Worm (Caenorhabditis elegans): Measurements from ENCODE around the gene B0035.22.

Gene B0035.22

ce11 chrIV:11314885-11315284 is at the start of gene B0035.22, which contains the start of the genes B0035.3 and pfd-4 (continued):
- TF ChIP-seq irx-1 (tag; optimal IDR thresholded peaks at IDR 0.05), result peak; percentile 83
- TF ChIP-seq nhr-11 (tag; optimal IDR thresholded peaks at IDR 0.05), result no peak
- TF ChIP-seq nhr-20 (tag; optimal IDR thresholded peaks at IDR 0.05), result peak; percentile 70
- peak; percentile 35 to 50 for TF ChIP-seq lin-35 (GFP tag; optimal IDR thresholded peaks at IDR 0.05)
- peak; percentile 82 for TF ChIP-seq nhr-71 (tag; optimal IDR thresholded peaks at IDR 0.05)
- peak; percentile 45 for TF ChIP-seq unc-130 (tag; optimal IDR thresholded peaks at IDR 0.05)
- no peak for TF ChIP-seq nhr-12 (tag; optimal IDR thresholded peaks at IDR 0.05)
- TF ChIP-seq fkh-8 (tag; optimal IDR thresholded peaks at IDR 0.05), result peak; percentile 39
- no peak for TF ChIP-seq mab-9 (GFP tag; IDR thresholded peaks at IDR 0.05)
- TF ChIP-seq nhr-76 (tag; optimal IDR thresholded peaks at IDR 0.05), result no peak
- peak; percentile 74 for TF ChIP-seq lin-14 (GFP tag; optimal IDR thresholded peaks at IDR 0.05)
- no peak for TF ChIP-seq elt-2 (tag; optimal IDR thresholded peaks at IDR 0.05)
- TF ChIP-seq egl-27 (tag; optimal IDR thresholded peaks at IDR 0.05), result no peak
- peak; percentile 67 for TF ChIP-seq sox-4 (tag; optimal IDR thresholded peaks at IDR 0.05)
- TF ChIP-seq snpc-4 (tag; optimal IDR thresholded peaks at IDR 0.05), result peak; percentile 44
- peak; percentile 66 for TF ChIP-seq mep-1 (tag; optimal IDR thresholded peaks at IDR 0.05)
- TF ChIP-seq unc-62 (GFP tag; optimal IDR thresholded peaks at IDR 0.05), result no peak
- TF ChIP-seq sptf-1 (tag; optimal IDR thresholded peaks at IDR 0.05), result no peak
- no peak for TF ChIP-seq unc-98 (GFP tag; IDR thresholded peaks at IDR 0.05)
- peak; percentile 14 to 60 for TF ChIP-seq efl-1 (optimal IDR thresholded peaks at IDR 0.05)
- peak; percentile 45 to 73 for TF ChIP-seq efl-1 (GFP tag; optimal IDR thresholded peaks at IDR 0.05 in 1 of 2)
- TF ChIP-seq dsc-1 (tag; optimal IDR thresholded peaks at IDR 0.05), result peak; percentile 80
- TF ChIP-seq blmp-1 (tag; optimal IDR thresholded peaks at IDR 0.05), result peak; percentile 39
- peak; percentile 73 for TF ChIP-seq pax-3 (tag; optimal IDR thresholded peaks at IDR 0.05)
- TF ChIP-seq vab-15 (tag; optimal IDR thresholded peaks at IDR 0.05), result no peak
- peak; percentile 72 for TF ChIP-seq xbp-1 (tag; optimal IDR thresholded peaks at IDR 0.05)
- TF ChIP-seq C04F5.9 (tag; optimal IDR thresholded peaks at IDR 0.05), result peak; percentile 73
- no peak for TF ChIP-seq nhr-237 (tag; optimal IDR thresholded peaks at IDR 0.05)
- peak; percentile 77 for TF ChIP-seq lin-15B (tag; optimal IDR thresholded peaks at IDR 0.05)
- TF ChIP-seq mdl-1 (tag; optimal IDR thresholded peaks at IDR 0.05), result peak in 1 of 2 experiments; percentile 3
- TF ChIP-seq ztf-4 (tag; optimal IDR thresholded peaks at IDR 0.05), result no peak
- TF ChIP-seq ceh-63 (GFP tag; optimal IDR thresholded peaks at IDR 0.05), result no peak

ce11 chrIV:11266090-11266489 is 48.9 kb upstream of the B0035.22 start, which contains the start of gene col-127:
Gene col-127, minus strand, starts transcription at chrIV:11266190.
- no peak for TF ChIP-seq nhr-84 (tag; optimal IDR thresholded peaks at IDR 0.05)
- TF ChIP-seq skn-1 (tag; optimal IDR thresholded peaks at IDR 0.05), result no peak
- TF ChIP-seq ceh-63 (GFP tag; optimal IDR thresholded peaks at IDR 0.05), result no peak
- TF ChIP-seq ces-1 (GFP tag; optimal IDR thresholded peaks at IDR 0.05), result no peak
- TF ChIP-seq lin-35 (GFP tag; optimal IDR thresholded peaks at IDR 0.05), result no peak
- no peak for TF ChIP-seq nhr-11 (tag; optimal IDR thresholded peaks at IDR 0.05)
- TF ChIP-seq mdl-1 (tag; optimal IDR thresholded peaks at IDR 0.05), result no peak
- TF ChIP-seq unc-130 (tag; optimal IDR thresholded peaks at IDR 0.05), result no peak

ce11 chrIV:11269483-11269882 is 45.5 kb upstream of the B0035.22 start:
- TF ChIP-seq nhr-20 (tag; optimal IDR thresholded peaks at IDR 0.05), result peak; percentile 12
- TF ChIP-seq nhr-90 (tag; optimal IDR thresholded peaks at IDR 0.05; ENCODE audit: poor library complexity), result no peak
- TF ChIP-seq hlh-17 (GFP tag; optimal IDR thresholded peaks at IDR 0.05; ENCODE audit: borderline replicate concordance), result no peak
- TF ChIP-seq mep-1 (tag; optimal IDR thresholded peaks at IDR 0.05), result no peak
- no peak for TF ChIP-seq C34B4.2 (tag; optimal IDR thresholded peaks at IDR 0.05)
- TF ChIP-seq lsy-2 (tag; optimal IDR thresholded peaks at IDR 0.05), result peak in 1 of 2 experiments; percentile 21
- peak; percentile 30 for TF ChIP-seq tbx-2 (tag; optimal IDR thresholded peaks at IDR 0.05)
- no peak for TF ChIP-seq C04F5.9 (tag; optimal IDR thresholded peaks at IDR 0.05)
- TF ChIP-seq unc-98 (GFP tag; IDR thresholded peaks at IDR 0.05), result no peak
- no peak for TF ChIP-seq efl-1 (optimal IDR thresholded peaks at IDR 0.05)
- TF ChIP-seq efl-1 (GFP tag; optimal IDR thresholded peaks at IDR 0.05 in 1 of 2), result peak in 1 of 2 experiments; percentile 62
- no peak for TF ChIP-seq nhr-11 (tag; optimal IDR thresholded peaks at IDR 0.05)
- no peak for TF ChIP-seq ama-1 (optimal IDR thresholded peaks at IDR 0.05)
- TF ChIP-seq dpl-1 (GFP tag; optimal IDR thresholded peaks at IDR 0.05), result no peak
- no peak for TF ChIP-seq unc-130 (tag; optimal IDR thresholded peaks at IDR 0.05)
- no peak for TF ChIP-seq ceh-82 (tag; optimal IDR thresholded peaks at IDR 0.05)
- TF ChIP-seq pag-3 (tag; optimal IDR thresholded peaks at IDR 0.05; ENCODE audit: borderline replicate concordance, insufficient read depth), result no peak
- TF ChIP-seq isw-1 (GFP tag; IDR thresholded peaks at IDR 0.05), result no peak
- no peak for TF ChIP-seq nhr-12 (tag; optimal IDR thresholded peaks at IDR 0.05)
- peak; percentile 66 for TF ChIP-seq nhr-77 (tag; optimal IDR thresholded peaks at IDR 0.05)
- TF ChIP-seq sup-37 (GFP tag; optimal IDR thresholded peaks at IDR 0.05), result no peak
- TF ChIP-seq nhr-71 (tag; optimal IDR thresholded peaks at IDR 0.05), result peak; percentile 2

Data from whole organism, L1 larva.